Worm (Caenorhabditis elegans): ENCODE data around the gene aat-6.
"Not testable (repeated sequence)": the region's sequence is repeated elsewhere in the genome, so short reads cannot be mapped to it uniquely, and the experiment has no call there.

Gene aat-6

ce11 chrV:11496283-11496682 lies 25.8 kb upstream of the aat-6 start, which contains the start of gene htrl-1:
Gene htrl-1 (minus strand): TSS chrV:11496383.
- TF ChIP-seq peb-1 (tag; optimal IDR thresholded peaks at IDR 0.05) (no peak), nhr-237 (tag; optimal IDR thresholded peaks at IDR 0.05) (no peak), skn-1 (tag; optimal IDR thresholded peaks at IDR 0.05) (no peak), nhr-10 (tag; optimal IDR thresholded peaks at IDR 0.05) (no peak), gmeb-1 (tag; optimal IDR thresholded peaks at IDR 0.05) (no peak), Y55F3AM.14 (GFP tag; optimal IDR thresholded peaks at IDR 0.05) (no peak), ceh-16 (tag; optimal IDR thresholded peaks at IDR 0.05) (no peak), snpc-4 (tag; optimal IDR thresholded peaks at IDR 0.05) (no peak)

ce11 chrV:11492456-11492855 lies 22.0 kb upstream of the aat-6 start, which contains the start of gene T11F9.21:
Gene T11F9.21 (plus strand): TSS chrV:11492756.
- no peak for TF ChIP-seq lin-11 (tag; optimal IDR thresholded peaks at IDR 0.05)
- no peak for TF ChIP-seq nhr-23 (tag; optimal IDR thresholded peaks at IDR 0.05)
- TF ChIP-seq blmp-1 (tag; optimal IDR thresholded peaks at IDR 0.05; ENCODE audit: insufficient read depth): no peak
- TF ChIP-seq alr-1 (tag; optimal IDR thresholded peaks at IDR 0.05): no peak

DNA sequence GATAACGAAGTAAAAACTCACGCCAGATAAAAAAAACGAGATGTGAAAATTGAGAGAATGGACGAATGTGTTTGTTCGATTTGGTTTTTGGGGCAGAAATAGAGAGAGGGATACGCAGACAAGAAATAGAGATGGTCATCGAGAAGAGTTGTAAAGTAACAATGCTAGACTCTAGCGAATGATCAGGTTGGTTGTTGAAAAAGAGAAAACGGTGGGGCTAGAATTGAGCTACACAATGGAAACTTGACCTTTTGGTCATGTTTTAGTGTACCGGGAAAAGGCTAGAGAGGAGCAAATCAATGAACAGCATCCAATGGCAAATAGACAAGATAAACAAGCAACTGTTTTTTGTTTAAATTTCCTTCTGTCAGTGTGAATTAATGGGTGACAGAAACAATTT lies 19.9 kb upstream of the aat-6 start, which contains the start of gene dhs-19:
TSS of gene dhs-19 (minus strand) at position 101 of the 400 bp plus-strand sequence.
- TF ChIP-seq alr-1 (tag; optimal IDR thresholded peaks at IDR 0.05): no peak

DNA sequence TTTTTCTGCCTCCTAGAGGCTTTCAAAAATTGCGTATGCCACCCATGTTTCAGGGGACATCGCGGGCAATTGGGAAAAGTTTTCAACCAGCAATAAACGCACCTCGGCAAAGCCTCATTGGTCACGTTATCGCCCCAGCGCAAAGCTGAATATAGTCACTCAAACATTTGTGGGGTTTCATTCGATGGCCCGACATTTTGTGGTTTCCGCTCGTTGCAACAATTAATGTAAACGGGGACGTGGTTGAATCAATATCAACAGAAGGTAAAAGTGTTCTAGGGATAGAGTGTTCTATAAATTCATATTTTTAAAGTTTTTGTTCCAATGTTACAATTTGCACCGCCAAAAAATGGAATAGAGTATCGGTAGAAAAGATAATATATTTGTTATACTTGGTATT lies 17.8 kb upstream of the aat-6 start:
- TF ChIP-seq dmd-4 (tag; optimal IDR thresholded peaks at IDR 0.05) (no peak), crh-2 (tag; optimal IDR thresholded peaks at IDR 0.05) (no peak), C34F6.9 (tag; optimal IDR thresholded peaks at IDR 0.05) (no peak), unc-39 (tag; optimal IDR thresholded peaks at IDR 0.05) (no peak), unc-62 (GFP tag; optimal IDR thresholded peaks at IDR 0.05) (no peak), Y55F3AM.14 (GFP tag; optimal IDR thresholded peaks at IDR 0.05) (no peak)

- TF ChIP-seq R02D3.7 (tag; optimal IDR thresholded peaks at IDR 0.05): no peak
- no peak for TF ChIP-seq mdl-1 (tag; optimal IDR thresholded peaks at IDR 0.05)
- TF ChIP-seq ztf-4 (tag; optimal IDR thresholded peaks at IDR 0.05): no peak
Observed at ce11 chrV:11486680-11487079, 16.2 kb upstream of the aat-6 start, which contains the start of gene T11F9.10. Gene T11F9.10 (plus strand): TSS chrV:11486980.

DNA sequence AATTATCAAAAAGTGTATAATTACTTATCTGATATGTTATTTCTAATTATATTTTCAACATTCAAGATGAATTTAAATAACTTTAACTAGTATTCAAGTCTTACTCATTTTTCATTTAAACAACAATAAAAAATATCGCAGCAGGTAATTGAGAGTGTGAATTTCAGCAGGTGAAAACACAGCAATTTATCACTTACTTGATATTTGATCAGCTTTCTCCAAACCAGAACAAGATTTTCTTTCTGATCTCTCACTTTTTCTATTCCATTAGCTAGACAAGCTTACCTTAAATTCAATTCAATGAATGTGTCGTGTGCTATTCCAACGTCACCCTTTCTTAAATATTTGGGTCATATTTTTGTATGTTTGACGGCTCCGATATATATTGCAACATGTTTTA lies 15.1 kb upstream of the aat-6 start, which contains the start of gene srh-1:
TSS of gene srh-1 (plus strand) at position 301 of the 400 bp plus-strand sequence.
- TF ChIP-seq sma-3 (GFP tag; optimal IDR thresholded peaks at IDR 0.05) (no peak), snpc-4 (tag; optimal IDR thresholded peaks at IDR 0.05) (no peak), mdl-1 (tag; optimal IDR thresholded peaks at IDR 0.05) (no peak), unc-62 (GFP tag; optimal IDR thresholded peaks at IDR 0.05) (no peak)

ce11 chrV:11484404-11484803 lies 13.9 kb upstream of the aat-6 start:
- no peak for TF ChIP-seq mbf-1 (tag; optimal IDR thresholded peaks at IDR 0.05)
- TF ChIP-seq fos-1 (tag; optimal IDR thresholded peaks at IDR 0.05): no peak
- no peak for TF ChIP-seq Y55F3AM.14 (GFP tag; optimal IDR thresholded peaks at IDR 0.05)
- TF ChIP-seq skn-1 (tag; optimal IDR thresholded peaks at IDR 0.05): no peak
- TF ChIP-seq alr-1 (tag; optimal IDR thresholded peaks at IDR 0.05): no peak
- no peak for TF ChIP-seq unc-39 (tag; optimal IDR thresholded peaks at IDR 0.05)
- no peak for TF ChIP-seq nhr-10 (tag; optimal IDR thresholded peaks at IDR 0.05)
- TF ChIP-seq blmp-1 (tag; optimal IDR thresholded peaks at IDR 0.05; ENCODE audit: insufficient read depth): no peak

DNA sequence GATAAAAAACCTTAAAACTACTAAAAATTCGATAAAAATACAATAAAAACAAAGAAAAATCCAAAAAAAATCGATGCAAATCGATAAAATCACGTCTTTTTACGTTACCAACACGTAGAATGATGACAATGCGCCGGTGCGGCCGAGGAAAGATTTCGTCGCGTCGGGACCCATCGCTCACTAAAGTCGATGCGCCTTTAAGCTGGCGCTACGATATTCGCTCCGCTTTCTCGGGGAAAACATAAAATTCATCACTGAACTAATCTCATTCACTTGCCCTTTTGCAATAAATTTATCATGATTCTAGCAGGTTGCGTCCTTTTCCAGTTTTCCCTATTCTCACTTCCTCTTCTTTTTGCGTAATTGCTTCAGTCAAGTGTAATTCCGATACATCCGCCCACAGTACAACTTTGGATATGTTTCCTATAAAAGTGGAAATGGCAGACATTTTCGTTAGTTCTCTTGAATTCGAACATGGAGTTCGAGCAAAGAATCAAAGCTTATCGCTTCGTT lies 13.2 kb upstream of the aat-6 start, which contains the start of gene col-157:
TSS of gene col-157 (plus strand) at position 463 of the 513 bp plus-strand sequence.
- not testable (repeated sequence) for TF ChIP-seq elt-1, nhr-6, nhr-77 (tag; optimal IDR thresholded peaks at IDR 0.05)

All from whole organism, L2 larva.